Worm (Caenorhabditis elegans) whole organism, mixed stage, embryonic: ENCODE results near the gene C35A5.6.

Source experiments
- M03D4.4 ChIP-seq: sonication (generic microtip); optimal IDR thresholded peaks from 2 replicates; lab custom pipeline; 2017; ENCODE audit warnings: mild to moderate bottlenecking, missing genetic modification characterization, missing compliant biosample characterization
- bed-3 ChIP-seq: fragments of 200-800 bp; sonication (Bioruptor generic); optimal IDR thresholded peaks from 3 replicates; lab custom pipeline; 2018; ENCODE audit warnings: mild to moderate bottlenecking, missing genetic modification characterization, moderate library complexity, missing compliant biosample characterization
- blmp-1 ChIP-seq: fragments of 150-350 bp; optimal IDR thresholded peaks from 2 replicates; lab custom pipeline; 2014; ENCODE audit warnings: missing biosample characterization, missing genetic modification characterization
- ceh-39 ChIP-seq: fragments of 150-350 bp; optimal IDR thresholded peaks from 2 replicates; lab custom pipeline; 2014; ENCODE audit warnings: missing biosample characterization, missing genetic modification characterization
- ceh-43 ChIP-seq: fragments of 200-800 bp; sonication (Bioruptor generic); optimal IDR thresholded peaks from 2 replicates; lab custom pipeline; 2018; ENCODE audit warnings: mild to moderate bottlenecking, missing genetic modification characterization, moderate library complexity, missing compliant biosample characterization
- ceh-83 ChIP-seq: fragments of 200-800 bp; sonication (Bioruptor generic); optimal IDR thresholded peaks from 2 replicates; lab custom pipeline; 2018; ENCODE audit warnings: mild to moderate bottlenecking, missing genetic modification characterization, missing compliant biosample characterization
- ces-1 ChIP-seq: fragments of 150-350 bp; optimal IDR thresholded peaks from 2 replicates; lab custom pipeline; 2014; ENCODE audit warnings: missing biosample characterization, missing genetic modification reagents, missing genetic modification characterization
- cnd-1 ChIP-seq: fragments of 200-800 bp; sonication (Bioruptor generic); optimal IDR thresholded peaks from 2 replicates; lab custom pipeline; 2018; ENCODE audit warnings: mild to moderate bottlenecking, missing genetic modification characterization, missing compliant biosample characterization
- drap-1 ChIP-seq: fragments of 200-800 bp; sonication (Bioruptor generic); optimal IDR thresholded peaks from 3 replicates; lab custom pipeline; 2018; ENCODE audit warnings: mild to moderate bottlenecking, missing genetic modification characterization, missing compliant biosample characterization
- elt-1 ChIP-seq: sonication (generic microtip); optimal IDR thresholded peaks from 2 replicates; lab custom pipeline; 2017; ENCODE audit warnings: missing genetic modification characterization, mild to moderate bottlenecking, missing compliant biosample characterization, antibody characterized with exemption, moderate library complexity, borderline replicate concordance; ENCODE audit not compliant: insufficient read depth
- elt-3 ChIP-seq: fragments of 150-350 bp; optimal IDR thresholded peaks from 2 replicates; lab custom pipeline; 2014; ENCODE audit warnings: missing biosample characterization, missing genetic modification characterization
- hlh-1 ChIP-seq: fragments of 150-350 bp; optimal IDR thresholded peaks from 2 replicates; lab custom pipeline; 2014; ENCODE audit warnings: missing biosample characterization, missing genetic modification reagents, missing genetic modification characterization
- lin-13 ChIP-seq: fragments of 150-350 bp; optimal IDR thresholded peaks from 2 replicates; lab custom pipeline; 2014; ENCODE audit warnings: missing biosample characterization, missing genetic modification characterization
- lin-32 ChIP-seq: fragments of 200-800 bp; sonication (Bioruptor generic); optimal IDR thresholded peaks from 2 replicates; lab custom pipeline; 2018; ENCODE audit warnings: mild to moderate bottlenecking, missing genetic modification characterization, missing compliant biosample characterization
- lsy-2 ChIP-seq: fragments of 150-350 bp; optimal IDR thresholded peaks from 2 replicates; lab custom pipeline; 2014; ENCODE audit warnings: missing biosample characterization, missing genetic modification characterization
- mab-5 ChIP-seq: fragments of 150-350 bp; optimal IDR thresholded peaks from 2 replicates; lab custom pipeline; 2014; ENCODE audit warnings: missing biosample characterization, missing genetic modification characterization
- mep-1 ChIP-seq: fragments of 150-350 bp; optimal IDR thresholded peaks from 2 replicates; lab custom pipeline; 2017; ENCODE audit warnings: missing biosample characterization, missing genetic modification reagents, missing genetic modification characterization, inconsistent platforms
- mls-2 ChIP-seq: sonication (generic microtip); optimal IDR thresholded peaks from 2 replicates; lab custom pipeline; 2016; ENCODE audit warnings: mild to moderate bottlenecking, missing genetic modification characterization, moderate library complexity, missing compliant biosample characterization
- nhr-12 ChIP-seq: fragments of 150-350 bp; optimal IDR thresholded peaks from 2 replicates; lab custom pipeline; 2014; ENCODE audit warnings: missing biosample characterization, missing genetic modification characterization
- nhr-2 ChIP-seq: fragments of 150-350 bp; optimal IDR thresholded peaks from 2 replicates; lab custom pipeline; 2014; ENCODE audit warnings: missing biosample characterization, missing genetic modification characterization
- nhr-237 ChIP-seq: fragments of 150-350 bp; optimal IDR thresholded peaks from 2 replicates; lab custom pipeline; 2014; ENCODE audit warnings: missing biosample characterization, missing genetic modification characterization
- nhr-28 ChIP-seq: fragments of 150-350 bp; optimal IDR thresholded peaks from 2 replicates; lab custom pipeline; 2014; ENCODE audit warnings: missing biosample characterization, missing genetic modification characterization
- nhr-76 ChIP-seq: sonication (generic microtip); optimal IDR thresholded peaks from 2 replicates; lab custom pipeline; 2017; ENCODE audit warnings: missing biosample characterization, missing genetic modification characterization
- pha-4 ChIP-seq: fragments of 150-350 bp; optimal IDR thresholded peaks from 2 replicates; lab custom pipeline; 2018; ENCODE audit warnings: missing biosample characterization, missing genetic modification reagents, missing genetic modification characterization
- sem-2 ChIP-seq: fragments of 200-800 bp; sonication (Bioruptor generic); optimal IDR thresholded peaks from 2 replicates; lab custom pipeline; 2018; ENCODE audit warnings: mild to moderate bottlenecking, missing genetic modification characterization, missing compliant biosample characterization
- snpc-4 ChIP-seq: fragments of 150-350 bp; optimal IDR thresholded peaks from 2 replicates; lab custom pipeline; 2014; ENCODE audit warnings: missing biosample characterization, missing genetic modification characterization
- sptf-1 ChIP-seq: sonication (generic microtip); optimal IDR thresholded peaks from 2 replicates; lab custom pipeline; 2017; ENCODE audit warnings: mild to moderate bottlenecking, missing genetic modification characterization, moderate library complexity, missing compliant biosample characterization
- tbx-8 ChIP-seq: fragments of 200-800 bp; sonication (Bioruptor generic); optimal IDR thresholded peaks from 2 replicates; lab custom pipeline; 2018; ENCODE audit warnings: mild to moderate bottlenecking, missing genetic modification characterization, moderate library complexity, missing compliant biosample characterization
- unc-62 ChIP-seq: fragments of 150-350 bp; optimal IDR thresholded peaks from 2 replicates; lab custom pipeline; 2014; ENCODE audit warnings: missing biosample characterization, missing genetic modification reagents, missing genetic modification characterization
- zip-8 ChIP-seq: fragments of 150-350 bp; optimal IDR thresholded peaks from 2 replicates; lab custom pipeline; 2014; ENCODE audit warnings: missing biosample characterization, missing genetic modification characterization
- ztf-11 ChIP-seq: fragments of 150-350 bp; optimal IDR thresholded peaks from 2 replicates; lab custom pipeline; 2014; ENCODE audit warnings: missing biosample characterization, missing genetic modification characterization

C35A5.6 gene

ce11 chrV:10539114-10539513, 30.2 kb downstream of the C35A5.6 start, which contains the start of gene F25D1.8:
TSS of gene F25D1.8 (plus strand) at chrV:10539414.
- TF ChIP-seq hlh-1 (no peak), M03D4.4 (tag; lab: Kevin White, UChicago) (no peak), sptf-1 (tag; lab: Kevin White, UChicago) (no peak), snpc-4 (tag; lab: Kevin White, UChicago) (no peak), cnd-1 (no peak), nhr-12 (tag; lab: Kevin White, UChicago) (no peak), mab-5 (tag; lab: Kevin White, UChicago) (no peak), nhr-28 (no peak), ces-1 (GFP tag; lab: Kevin White, UChicago) (no peak), mls-2 (tag; lab: Kevin White, UChicago) (no peak)

- no peak for TF ChIP-seq ces-1 (GFP tag; lab: Kevin White, UChicago)
- no peak for TF ChIP-seq elt-3 (tag; lab: Kevin White, UChicago)
- no peak for TF ChIP-seq ceh-39
- no peak for TF ChIP-seq drap-1 (GFP tag; lab: Kevin White, UChicago)
- no peak for TF ChIP-seq lin-13 (tag; lab: Kevin White, UChicago)
- TF ChIP-seq pha-4 (tag; lab: Kevin White, UChicago) = no peak
- no peak for TF ChIP-seq ceh-43 (GFP tag; lab: Kevin White, UChicago)
- no peak for TF ChIP-seq mab-5 (tag; lab: Kevin White, UChicago)
- TF ChIP-seq tbx-8 (GFP tag; lab: Kevin White, UChicago) = no peak
- no peak for TF ChIP-seq cnd-1
- TF ChIP-seq mls-2 (tag; lab: Kevin White, UChicago) = no peak
- no peak for TF ChIP-seq M03D4.4 (tag; lab: Kevin White, UChicago)
- no peak for TF ChIP-seq nhr-28
Observed at ce11 chrV:10540024-10540423, 31.1 kb downstream of the C35A5.6 start, which contains the start of gene degt-1. TSS of gene degt-1 (plus strand) at chrV:10540324.

- no peak for TF ChIP-seq ztf-11 (tag; lab: Kevin White, UChicago)
- TF ChIP-seq nhr-12 (tag; lab: Kevin White, UChicago) = no peak
- no peak for TF ChIP-seq lin-13 (tag; lab: Kevin White, UChicago)
- no peak for TF ChIP-seq ceh-39
- no peak for TF ChIP-seq mab-5 (tag; lab: Kevin White, UChicago)
- TF ChIP-seq lin-32 (GFP tag; lab: Kevin White, UChicago) = no peak
- TF ChIP-seq nhr-2 (tag; lab: Kevin White, UChicago) = no peak
- TF ChIP-seq zip-8 (tag; lab: Kevin White, UChicago) = no peak
- TF ChIP-seq tbx-8 (GFP tag; lab: Kevin White, UChicago) = no peak
- no peak for TF ChIP-seq elt-1 (tag; lab: Kevin White, UChicago)
- no peak for TF ChIP-seq bed-3
- TF ChIP-seq unc-62 (GFP tag; lab: Kevin White, UChicago) = no peak
- TF ChIP-seq nhr-76 (tag; lab: Kevin White, UChicago) = no peak
- no peak for TF ChIP-seq elt-3 (tag; lab: Kevin White, UChicago)
- no peak for TF ChIP-seq mls-2 (tag; lab: Kevin White, UChicago)
- TF ChIP-seq mep-1 (tag; lab: Kevin White, UChicago) = no peak
- TF ChIP-seq lsy-2 (tag; lab: Kevin White, UChicago) = no peak
- no peak for TF ChIP-seq snpc-4 (tag; lab: Kevin White, UChicago)
- no peak for TF ChIP-seq ceh-43 (GFP tag; lab: Kevin White, UChicago)
- TF ChIP-seq blmp-1 (tag; lab: Kevin White, UChicago) = no peak
Observed at ce11 chrV:10546749-10547148, 37.8 kb downstream of the C35A5.6 start, which contains the start of gene F25D1.5. TSS of gene F25D1.5 (minus strand) at chrV:10546783.

- TF ChIP-seq unc-62 (GFP tag; lab: Kevin White, UChicago) (no peak), blmp-1 (tag; lab: Kevin White, UChicago) (no peak), ztf-11 (tag; lab: Kevin White, UChicago) (no peak), sem-2 (GFP tag; lab: Kevin White, UChicago) (no peak), tbx-8 (GFP tag; lab: Kevin White, UChicago) (no peak), nhr-2 (tag; lab: Kevin White, UChicago) (no peak), nhr-237 (tag; lab: Kevin White, UChicago) (no peak), snpc-4 (tag; lab: Kevin White, UChicago) (no peak), nhr-76 (tag; lab: Kevin White, UChicago) (no peak), mab-5 (tag; lab: Kevin White, UChicago) (no peak), nhr-28 (no peak), ceh-83 (no peak), zip-8 (tag; lab: Kevin White, UChicago) (no peak), bed-3 (no peak), M03D4.4 (tag; lab: Kevin White, UChicago) (no peak)
Observed at ce11 chrV:10548981-10549380, 40.0 kb downstream of the C35A5.6 start, which contains the start of gene srd-34. TSS of gene srd-34 (minus strand) at chrV:10549081.
